Worm (Caenorhabditis elegans) whole organism, L4 larva: ENCODE data around the gene Y111B2A.1.
A peak's percentile ranks its signal among the peaks of the same experiment; 100 is the strongest.

Source experiments
- F10B5.3 ChIP-seq: sonication (generic microtip); optimal IDR thresholded peaks from 2 replicates; lab custom pipeline; 2016; ENCODE audit warnings: mild to moderate bottlenecking, missing genetic modification characterization, missing compliant biosample characterization
- F26F4.8 ChIP-seq: fragments of 200-800 bp; sonication (Bioruptor generic); conservative IDR thresholded peaks from 2 replicates; pipeline ENCODE4 v1.3.6; 2022; ENCODE audit warnings: missing genetic modification characterization, missing compliant biosample characterization
- F49E8.2 ChIP-seq: sonication (generic microtip); optimal IDR thresholded peaks from 2 replicates; lab custom pipeline; 2016; ENCODE audit warnings: missing compliant biosample characterization, mild to moderate bottlenecking, missing genetic modification characterization, borderline replicate concordance
- R02D3.7 ChIP-seq: fragments of 150-350 bp; sonication (generic microtip); optimal IDR thresholded peaks from 3 replicates; lab custom pipeline; 2014; ENCODE audit warnings: missing biosample characterization, missing genetic modification characterization
- Y105C5A.15 ChIP-seq: fragments of 200-800 bp; sonication (Bioruptor generic); IDR thresholded peaks from 2 replicates; pipeline ENCODE4 v1.3.6; 2022; ENCODE audit warnings: missing genetic modification characterization, missing compliant biosample characterization
- ZK546.5 ChIP-seq, 2 experiments: sonication (generic microtip); optimal IDR thresholded peaks; 2 replicates each; lab custom pipeline; 2017; ENCODE audit warnings: missing biosample characterization in 2 of 2, missing genetic modification characterization in 2 of 2
- aha-1 ChIP-seq: fragments of 150-350 bp; peaks from one replicate; lab custom pipeline; 2014; ENCODE audit warnings: missing biosample characterization, missing genetic modification characterization
- attf-4 ChIP-seq: sonication (generic microtip); optimal IDR thresholded peaks from 3 replicates; lab custom pipeline; 2017; ENCODE audit warnings: missing biosample characterization, missing genetic modification characterization
- ceh-28 ChIP-seq: fragments of 150-350 bp; optimal IDR thresholded peaks from 2 replicates; lab custom pipeline; 2014; ENCODE audit warnings: missing biosample characterization, missing genetic modification reagents, missing genetic modification characterization
- ceh-44 ChIP-seq: fragments of 200-800 bp; sonication (Bioruptor generic); IDR thresholded peaks from 2 replicates; pipeline ENCODE4 v1.3.6; 2022; ENCODE audit warnings: missing genetic modification reagents, missing genetic modification characterization, missing compliant biosample characterization
- ceh-62 ChIP-seq: sonication (generic microtip); optimal IDR thresholded peaks from 2 replicates; lab custom pipeline; 2017; ENCODE audit warnings: missing biosample characterization, missing genetic modification characterization
- ces-1 ChIP-seq: fragments of 150-350 bp; sonication (generic microtip); optimal IDR thresholded peaks from 4 replicates; lab custom pipeline; 2014; ENCODE audit warnings: missing biosample characterization, missing genetic modification reagents, missing genetic modification characterization
- ctbp-1 ChIP-seq: fragments of 200-800 bp; sonication (Bioruptor generic); IDR thresholded peaks from 2 replicates; pipeline ENCODE4 v1.3.6; 2022; ENCODE audit warnings: missing genetic modification reagents, missing genetic modification characterization, missing compliant biosample characterization
- daf-8 ChIP-seq: fragments of 200-800 bp; sonication (Bioruptor generic); IDR thresholded peaks from 2 replicates; pipeline ENCODE4 v1.3.6; 2022; ENCODE audit warnings: missing genetic modification characterization, missing compliant biosample characterization
- dmd-6 ChIP-seq: fragments of 200-800 bp; sonication (Bioruptor generic); IDR thresholded peaks from 2 replicates; pipeline ENCODE4 v1.3.6; 2022; ENCODE audit warnings: missing genetic modification reagents, missing genetic modification characterization, missing compliant biosample characterization
- dmd-8 ChIP-seq: fragments of 200-800 bp; sonication (Bioruptor generic); IDR thresholded peaks from 2 replicates; pipeline ENCODE4 v1.3.6; 2022; ENCODE audit warnings: missing genetic modification characterization, missing compliant biosample characterization
- dmd-9 ChIP-seq: fragments of 200-800 bp; sonication (Bioruptor generic); IDR thresholded peaks from 2 replicates; pipeline ENCODE4 v1.3.6; 2022; ENCODE audit warnings: missing genetic modification reagents, missing genetic modification characterization, missing compliant biosample characterization
- dpl-1 ChIP-seq: fragments of 150-350 bp; optimal IDR thresholded peaks from 2 replicates; lab custom pipeline; 2014; ENCODE audit warnings: missing biosample characterization, missing genetic modification reagents, missing genetic modification characterization
- duxl-1 ChIP-seq: sonication (generic microtip); optimal IDR thresholded peaks from 2 replicates; lab custom pipeline; 2016; ENCODE audit warnings: mild to moderate bottlenecking, missing genetic modification characterization, moderate library complexity, missing compliant biosample characterization; ENCODE audit not compliant: poor library complexity
- fkh-10 ChIP-seq: fragments of 150-350 bp; optimal IDR thresholded peaks from 2 replicates; lab custom pipeline; 2014; ENCODE audit warnings: missing biosample characterization, missing genetic modification reagents, missing genetic modification characterization
- hlh-11 ChIP-seq: fragments of 200-800 bp; sonication (Bioruptor generic); optimal IDR thresholded peaks from 2 replicates; lab custom pipeline; 2018; ENCODE audit warnings: mild to moderate bottlenecking, missing genetic modification characterization, missing compliant biosample characterization
- hlh-30 ChIP-seq: sonication (generic microtip); optimal IDR thresholded peaks from 2 replicates; lab custom pipeline; 2017; ENCODE audit warnings: antibody characterized with exemption, mild to moderate bottlenecking, missing genetic modification characterization, missing compliant biosample characterization; ENCODE audit not compliant: insufficient read depth
- hmg-1.1 ChIP-seq: fragments of 200-800 bp; sonication (Bioruptor generic); IDR thresholded peaks from 2 replicates; pipeline ENCODE4 v1.3.6; 2022; ENCODE audit warnings: missing genetic modification reagents, missing genetic modification characterization, missing compliant biosample characterization
- jun-1 ChIP-seq: fragments of 150-350 bp; optimal IDR thresholded peaks from 2 replicates; lab custom pipeline; 2014; ENCODE audit warnings: missing biosample characterization, missing genetic modification reagents, missing genetic modification characterization
- lim-7 ChIP-seq: fragments of 200-800 bp; sonication (Bioruptor generic); IDR thresholded peaks from 2 replicates; pipeline ENCODE4 v1.3.6; 2022; ENCODE audit warnings: missing genetic modification characterization, missing compliant biosample characterization
- lin-1 ChIP-seq: fragments of 200-800 bp; sonication (Bioruptor generic); IDR thresholded peaks from 2 replicates; pipeline ENCODE4 v1.3.6; 2022; ENCODE audit warnings: missing genetic modification reagents, missing genetic modification characterization, missing compliant biosample characterization
- lsy-2 ChIP-seq, 2 experiments: fragments of 150-350 bp in 1 of 2; sonication (generic microtip) in 1 of 2; optimal IDR thresholded peaks; 2 replicates each; lab custom pipeline; 2014 to 2017; ENCODE audit warnings: missing biosample characterization in 2 of 2, missing genetic modification characterization in 2 of 2
- madf-5 ChIP-seq, 2 experiments: fragments of 200-800 bp; sonication (Bioruptor generic); IDR thresholded peaks; 2 replicates each; pipeline ENCODE4 v1.3.6; 2022; ENCODE audit warnings: missing compliant biosample characterization in 2 of 2, missing genetic modification characterization in 2 of 2
- mep-1 ChIP-seq: fragments of 150-350 bp; sonication (generic microtip); optimal IDR thresholded peaks from 3 replicates; lab custom pipeline; 2014; ENCODE audit warnings: missing biosample characterization, missing genetic modification characterization
- mes-2 ChIP-seq: sonication (generic microtip); optimal IDR thresholded peaks from 2 replicates; lab custom pipeline; 2016; ENCODE audit warnings: missing genotype, mild to moderate bottlenecking, missing genetic modification characterization, missing compliant biosample characterization; ENCODE audit not compliant: poor library complexity, severe bottlenecking
- mxl-3 ChIP-seq: fragments of 200-800 bp; sonication (Bioruptor generic); optimal IDR thresholded peaks from 2 replicates; lab custom pipeline; 2018; ENCODE audit warnings: mild to moderate bottlenecking, missing genetic modification characterization, missing compliant biosample characterization
- nhr-10 ChIP-seq: fragments of 150-350 bp; optimal IDR thresholded peaks from 2 replicates; lab custom pipeline; 2014; ENCODE audit warnings: missing biosample characterization, missing genetic modification characterization
- nhr-111 ChIP-seq: fragments of 200-800 bp; sonication (Bioruptor generic); optimal IDR thresholded peaks from 2 replicates; lab custom pipeline; 2018; ENCODE audit warnings: mild to moderate bottlenecking, missing genetic modification characterization, missing compliant biosample characterization
- nhr-237 ChIP-seq: sonication (generic microtip); optimal IDR thresholded peaks from 2 replicates; lab custom pipeline; 2017; ENCODE audit warnings: missing biosample characterization, missing genetic modification characterization
- nhr-25 ChIP-seq: sonication (generic microtip); optimal IDR thresholded peaks from 2 replicates; lab custom pipeline; 2017; ENCODE audit warnings: missing genetic modification characterization, mild to moderate bottlenecking, missing compliant biosample characterization, antibody characterized with exemption, moderate library complexity, borderline replicate concordance; ENCODE audit not compliant: insufficient read depth
- nhr-28 ChIP-seq: fragments of 150-350 bp; optimal IDR thresholded peaks from 2 replicates; lab custom pipeline; 2014; ENCODE audit warnings: missing biosample characterization, missing genetic modification characterization
- nhr-41 ChIP-seq: fragments of 200-800 bp; sonication (Bioruptor generic); IDR thresholded peaks from 2 replicates; pipeline ENCODE4 v1.3.6; 2022; ENCODE audit warnings: missing genetic modification reagents, missing genetic modification characterization, missing compliant biosample characterization
- nhr-42 ChIP-seq: fragments of 200-800 bp; sonication (Bioruptor generic); IDR thresholded peaks from 2 replicates; pipeline ENCODE4 v1.3.6; 2022; ENCODE audit warnings: missing genetic modification characterization, missing compliant biosample characterization
- nhr-6 ChIP-seq: fragments of 150-350 bp; optimal IDR thresholded peaks from 2 replicates; lab custom pipeline; 2014; ENCODE audit warnings: missing biosample characterization, missing genetic modification characterization
- pha-4 ChIP-seq, 2 experiments: fragments of 150-350 bp in 1 of 2; fragments of 200-800 bp in 1 of 2; sonication (Bioruptor generic) in 1 of 2; IDR thresholded peaks in 1 of 2; optimal IDR thresholded peaks in 1 of 2; 2 replicates each; pipeline versions ENCODE4 v1.3.6 to Lab custom; 2014 to 2022; ENCODE audit warnings: missing genetic modification characterization in 2 of 2, missing genetic modification reagents in 2 of 2, missing biosample characterization in 1 of 2, missing compliant biosample characterization in 1 of 2
- php-3 ChIP-seq: fragments of 200-800 bp; sonication (Bioruptor generic); IDR thresholded peaks from 2 replicates; pipeline ENCODE4 v1.3.6; 2022; ENCODE audit warnings: missing genetic modification reagents, missing genetic modification characterization, missing compliant biosample characterization
- rbr-2 ChIP-seq: sonication (generic microtip); optimal IDR thresholded peaks from 2 replicates; lab custom pipeline; 2016; ENCODE audit warnings: missing genotype, missing genetic modification characterization, missing compliant biosample characterization
- saeg-2 ChIP-seq: fragments of 200-800 bp; sonication (Bioruptor generic); IDR thresholded peaks from 2 replicates; pipeline ENCODE4 v1.3.6; 2022; ENCODE audit warnings: missing genetic modification reagents, missing genetic modification characterization, missing compliant biosample characterization
- sdz-12 ChIP-seq: fragments of 200-800 bp; sonication (Bioruptor generic); optimal IDR thresholded peaks from 2 replicates; lab custom pipeline; 2018; ENCODE audit warnings: mild to moderate bottlenecking, missing genetic modification characterization, missing compliant biosample characterization
- spr-1 ChIP-seq: sonication (generic microtip); optimal IDR thresholded peaks from 2 replicates; lab custom pipeline; 2016; ENCODE audit warnings: mild to moderate bottlenecking, missing genetic modification characterization, missing compliant biosample characterization
- tra-1 ChIP-seq: fragments of 200-800 bp; sonication (Bioruptor generic); IDR thresholded peaks from 2 replicates; pipeline ENCODE4 v1.3.6; 2022; ENCODE audit warnings: missing genetic modification reagents, missing genetic modification characterization, missing compliant biosample characterization
- unc-130 ChIP-seq: sonication (generic microtip); optimal IDR thresholded peaks from 2 replicates; lab custom pipeline; 2016; ENCODE audit warnings: missing genetic modification reagents, missing genetic modification characterization, missing compliant biosample characterization
- unc-39 ChIP-seq: sonication (generic microtip); optimal IDR thresholded peaks from 2 replicates; lab custom pipeline; 2017; ENCODE audit warnings: missing biosample characterization, missing genetic modification characterization
- unc-62 ChIP-seq, 3 experiments: fragments of 150-350 bp in 1 of 3; sonication (generic microtip); optimal IDR thresholded peaks in 2 of 3; peaks in 1 of 3; 1 replicate in 1 of 3; 2 replicates in 2 of 3; lab custom pipeline; 2014 to 2017; ENCODE audit warnings: missing biosample characterization in 3 of 3, missing genetic modification characterization in 3 of 3, missing genetic modification reagents in 3 of 3, missing genotype in 1 of 3
- vab-7 ChIP-seq: fragments of 200-800 bp; sonication (Bioruptor generic); IDR thresholded peaks from 2 replicates; pipeline ENCODE4 v1.3.6; 2022; ENCODE audit warnings: missing genetic modification reagents, missing genetic modification characterization, missing compliant biosample characterization
- zag-1 ChIP-seq: fragments of 150-350 bp; optimal IDR thresholded peaks from 2 replicates; lab custom pipeline; 2014; ENCODE audit warnings: missing biosample characterization, missing genetic modification characterization

Gene Y111B2A.1

DNA sequence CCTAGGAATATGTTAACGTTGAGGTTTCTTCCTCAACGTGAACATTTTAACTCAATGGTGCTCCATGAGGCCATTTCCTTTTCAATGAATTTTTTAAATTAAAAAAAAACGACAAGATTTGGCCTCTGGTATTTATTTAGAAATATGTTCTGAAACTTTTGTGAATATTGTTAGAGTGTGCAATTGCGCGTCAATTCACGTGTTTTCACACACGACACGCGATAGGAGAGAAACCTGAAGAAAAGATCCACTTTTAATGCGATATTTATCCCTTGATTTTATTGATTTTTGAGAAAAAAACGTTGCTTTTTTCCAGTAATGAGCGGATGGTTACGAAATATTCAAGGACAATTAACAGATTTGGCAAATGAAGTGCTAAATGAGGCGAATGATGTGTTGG lies 3.8 kb upstream of the Y111B2A.1 start, which contains the start of gene sql-1 (continued):
- TF ChIP-seq mxl-3 (GFP tag; lab: Kevin White, UChicago) = no peak
- no peak for TF ChIP-seq zag-1 (tag; lab: Kevin White, UChicago)
- TF ChIP-seq aha-1 (tag; lab: Kevin White, UChicago) = no peak
- TF ChIP-seq spr-1 (tag; lab: Kevin White, UChicago) = no peak
- no peak for TF ChIP-seq saeg-2 (GFP tag; lab: Robert Waterston, UW)
- TF ChIP-seq ZK546.5 (tag; optimal IDR thresholded peaks at IDR 0.05; lab: Kevin White, UChicago) = no peak
- no peak for TF ChIP-seq mes-2 (tag; lab: Kevin White, UChicago)
- no peak for TF ChIP-seq daf-8 (GFP tag; lab: Robert Waterston, UW)
- no peak for TF ChIP-seq attf-4 (tag; lab: Kevin White, UChicago)
- TF ChIP-seq madf-5 (GFP tag; IDR thresholded peaks at IDR 0.05; lab: Robert Waterston, UW) = 0 out of 4 replicates have a peak, but pooled peaks of 1 of the 2 experiments have one; percentile 39
- TF ChIP-seq tra-1 = no peak
- TF ChIP-seq ceh-28 = peak; percentile 39
- no peak for TF ChIP-seq ceh-44 (GFP tag; lab: Robert Waterston, UW)
- TF ChIP-seq R02D3.7 (tag; lab: Kevin White, UChicago) = no peak
- no peak for TF ChIP-seq ces-1
- no peak for TF ChIP-seq dmd-8 (GFP tag; lab: Robert Waterston, UW)
- TF ChIP-seq nhr-111 (GFP tag; lab: Kevin White, UChicago) = no peak
- no peak for TF ChIP-seq ctbp-1 (GFP tag; lab: Robert Waterston, UW)
- no peak for TF ChIP-seq pha-4 (GFP tag; IDR thresholded peaks at IDR 0.05; lab: Robert Waterston, UW)
- no peak for TF ChIP-seq pha-4 (tag; optimal IDR thresholded peaks at IDR 0.05; lab: Kevin White, UChicago)
- TF ChIP-seq dmd-6 (GFP tag; lab: Robert Waterston, UW) = no peak
- no peak for TF ChIP-seq hlh-30
- peak; percentile 62 for TF ChIP-seq unc-130 (GFP tag; lab: Kevin White, UChicago)
- no peak for TF ChIP-seq nhr-28
- TF ChIP-seq nhr-42 = no peak
- no peak for TF ChIP-seq jun-1 (tag; lab: Kevin White, UChicago)
- no peak for TF ChIP-seq fkh-10 (GFP tag; lab: Kevin White, UChicago)
- peak; percentile 44 for TF ChIP-seq F49E8.2
- no peak for TF ChIP-seq unc-62 (GFP tag; optimal IDR thresholded peaks at IDR 0.05 in 1 of 2; lab: Kevin White, UChicago)
- no peak for TF ChIP-seq unc-62 (tag; optimal IDR thresholded peaks at IDR 0.05; lab: Kevin White, UChicago)
- TF ChIP-seq rbr-2 = no peak
- TF ChIP-seq sdz-12 = no peak
- no peak for TF ChIP-seq F26F4.8
- no peak for TF ChIP-seq php-3 (GFP tag; lab: Robert Waterston, UW)
- no peak for TF ChIP-seq nhr-25 (tag; lab: Kevin White, UChicago)
- TF ChIP-seq nhr-237 (tag; lab: Kevin White, UChicago) = no peak
- TF ChIP-seq nhr-10 (tag; lab: Kevin White, UChicago) = no peak
- TF ChIP-seq dmd-9 (GFP tag; lab: Robert Waterston, UW) = no peak
- no peak for TF ChIP-seq mep-1 (tag; lab: Kevin White, UChicago)
- no peak for TF ChIP-seq lin-1 (GFP tag; lab: Robert Waterston, UW)
- no peak for TF ChIP-seq vab-7 (GFP tag; lab: Robert Waterston, UW)
- no peak for TF ChIP-seq nhr-6 (tag; lab: Kevin White, UChicago)
- TF ChIP-seq nhr-41 (GFP tag; lab: Robert Waterston, UW) = no peak
- no peak for TF ChIP-seq lim-7 (GFP tag; lab: Robert Waterston, UW)
- no peak for TF ChIP-seq unc-39 (tag; lab: Kevin White, UChicago)
- no peak for TF ChIP-seq hmg-1.1 (GFP tag; lab: Robert Waterston, UW)
- TF ChIP-seq lsy-2 (tag; optimal IDR thresholded peaks at IDR 0.05; lab: Kevin White, UChicago) = peak in 1 of 2 experiments; percentile 34
- peak; percentile 27 for TF ChIP-seq dpl-1 (GFP tag; lab: Kevin White, UChicago)
- TF ChIP-seq ceh-62 (tag; lab: Kevin White, UChicago) = no peak
- no peak for TF ChIP-seq F10B5.3 (tag; lab: Kevin White, UChicago)
- no peak for TF ChIP-seq hlh-11 (tag; lab: Kevin White, UChicago)
- no peak for TF ChIP-seq Y105C5A.15 (GFP tag; lab: Robert Waterston, UW)
- no peak for TF ChIP-seq duxl-1 (tag; lab: Kevin White, UChicago)
